Worm (Caenorhabditis elegans): ENCODE data around the gene F45H10.5.
A peak's percentile ranks its signal among the peaks of the same experiment; 100 is the strongest.

DNA sequence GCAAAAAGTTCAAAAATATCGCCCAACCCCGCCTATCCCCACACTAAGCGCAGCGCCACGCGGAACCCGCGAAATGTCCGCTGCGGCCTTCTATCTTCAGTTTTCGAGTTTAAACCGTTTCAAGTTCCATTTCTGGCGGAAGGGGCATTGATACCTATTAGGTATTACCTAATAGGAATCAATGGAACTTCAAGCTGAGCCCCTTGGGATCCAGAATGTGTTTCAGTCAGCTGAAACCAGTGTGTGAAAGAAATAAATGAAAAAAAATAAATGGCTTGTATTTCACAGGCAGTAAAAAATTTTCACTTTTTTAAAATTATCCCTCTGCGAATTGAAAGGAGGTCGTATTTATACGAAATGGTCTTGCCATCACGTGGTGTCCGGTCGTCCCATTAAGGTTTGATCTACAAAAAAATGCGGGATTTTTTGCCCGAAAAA lies 19.5 kb downstream of the F45H10.5 start:
- TF ChIP-seq nhr-23 (tag; optimal IDR thresholded peaks at IDR 0.05) (no peak), lin-39 (tag; optimal IDR thresholded peaks at IDR 0.05) (no peak), fos-1 (tag; optimal IDR thresholded peaks at IDR 0.05) (no peak), ama-1 (optimal IDR thresholded peaks at IDR 0.05) (no peak), nhr-237 (tag; optimal IDR thresholded peaks at IDR 0.05) (no peak), zag-1 (tag; optimal IDR thresholded peaks at IDR 0.05) (no peak), snpc-4 (tag; optimal IDR thresholded peaks at IDR 0.05) (peak; percentile 91), ztf-1 (GFP tag; conservative IDR thresholded peaks at IDR 0.05) (no peak), skn-1 (tag; optimal IDR thresholded peaks at IDR 0.05) (no peak), nhr-11 (tag; optimal IDR thresholded peaks at IDR 0.05) (no peak), elt-3 (tag; optimal IDR thresholded peaks at IDR 0.05) (no peak), lin-13 (GFP tag; optimal IDR thresholded peaks at IDR 0.05) (no peak), unc-55 (GFP tag; optimal IDR thresholded peaks at IDR 0.05) (peak; percentile 17), R02D3.7 (tag; optimal IDR thresholded peaks at IDR 0.05) (no peak)

Measured in whole organism, L2 larva.